Worm (Caenorhabditis elegans) whole organism, late embryonic: ENCODE measurements around the gene C36A4.4.

Experiments
- C38D4.7 ChIP-seq: fragments of 200-800 bp; sonication (Bioruptor generic); optimal IDR thresholded peaks from 2 replicates; lab custom pipeline; 2018; ENCODE audit warnings: mild to moderate bottlenecking, missing genetic modification characterization, moderate library complexity, missing compliant biosample characterization
- K02D7.2 ChIP-seq: sonication (generic microtip); optimal IDR thresholded peaks from 2 replicates; lab custom pipeline; 2017; ENCODE audit warnings: mild to moderate bottlenecking, missing genetic modification characterization, missing compliant biosample characterization
- T23F11.4 ChIP-seq: fragments of 200-800 bp; sonication (Bioruptor generic); optimal IDR thresholded peaks from 2 replicates; lab custom pipeline; 2018; ENCODE audit warnings: mild to moderate bottlenecking, missing genetic modification characterization, missing compliant biosample characterization
- Y22D7AL.16 ChIP-seq: sonication (generic microtip); optimal IDR thresholded peaks from 2 replicates; lab custom pipeline; 2016; ENCODE audit warnings: missing genetic modification characterization, missing compliant biosample characterization
- ahr-1 ChIP-seq: sonication (generic microtip); optimal IDR thresholded peaks from 2 replicates; lab custom pipeline; 2016; ENCODE audit warnings: missing genetic modification characterization, missing compliant biosample characterization
- ceh-18 ChIP-seq: sonication (generic microtip); optimal IDR thresholded peaks from 2 replicates; lab custom pipeline; 2016; ENCODE audit warnings: missing genetic modification characterization, missing compliant biosample characterization
- ceh-19 ChIP-seq: fragments of 200-800 bp; sonication (Bioruptor generic); optimal IDR thresholded peaks from 2 replicates; lab custom pipeline; 2018; ENCODE audit warnings: mild to moderate bottlenecking, missing genetic modification characterization, missing compliant biosample characterization
- ceh-2 ChIP-seq: sonication (generic microtip); optimal IDR thresholded peaks from 2 replicates; lab custom pipeline; 2016; ENCODE audit warnings: missing genotype, missing genetic modification characterization, missing compliant biosample characterization
- ceh-22 ChIP-seq: sonication (generic microtip); optimal IDR thresholded peaks from 2 replicates; lab custom pipeline; 2017; ENCODE audit warnings: missing biosample characterization, missing genetic modification characterization
- ceh-24 ChIP-seq: sonication (generic microtip); optimal IDR thresholded peaks from 2 replicates; lab custom pipeline; 2016; ENCODE audit warnings: mild to moderate bottlenecking, missing genetic modification characterization, missing compliant biosample characterization
- ceh-30 ChIP-seq: fragments of 150-350 bp; optimal IDR thresholded peaks from 2 replicates; lab custom pipeline; 2014; ENCODE audit warnings: missing biosample characterization, missing genetic modification characterization
- ceh-31 ChIP-seq: sonication (generic microtip); optimal IDR thresholded peaks from 2 replicates; lab custom pipeline; 2016; ENCODE audit warnings: missing genetic modification characterization, missing compliant biosample characterization
- ceh-34 ChIP-seq: sonication (generic microtip); optimal IDR thresholded peaks from 2 replicates; lab custom pipeline; 2016; ENCODE audit warnings: mild to moderate bottlenecking, missing genetic modification characterization, missing compliant biosample characterization
- ceh-45 ChIP-seq: fragments of 200-800 bp; sonication (Bioruptor generic); IDR thresholded peaks from 2 replicates; pipeline ENCODE4 v1.3.6; 2022; ENCODE audit warnings: missing genetic modification reagents, missing genetic modification characterization, missing compliant biosample characterization
- ceh-48 ChIP-seq: sonication (generic microtip); optimal IDR thresholded peaks from 2 replicates; lab custom pipeline; 2016; ENCODE audit warnings: missing genetic modification characterization, inconsistent platforms, missing compliant biosample characterization
- ceh-9 ChIP-seq: sonication (generic microtip); optimal IDR thresholded peaks from 2 replicates; lab custom pipeline; 2016; ENCODE audit warnings: mild to moderate bottlenecking, missing genetic modification characterization, inconsistent platforms, missing compliant biosample characterization
- dmd-4 ChIP-seq: sonication (generic microtip); optimal IDR thresholded peaks from 2 replicates; lab custom pipeline; 2016; ENCODE audit warnings: borderline replicate concordance, missing genetic modification characterization, missing compliant biosample characterization
- dve-1 ChIP-seq: sonication (generic microtip); optimal IDR thresholded peaks from 2 replicates; lab custom pipeline; 2017; ENCODE audit warnings: antibody characterized with exemption, mild to moderate bottlenecking, missing genetic modification characterization, missing compliant biosample characterization
- elt-4 ChIP-seq: sonication (generic microtip); optimal IDR thresholded peaks from 2 replicates; lab custom pipeline; 2016; ENCODE audit warnings: missing genetic modification characterization, missing compliant biosample characterization
- ets-4 ChIP-seq: sonication (generic microtip); optimal IDR thresholded peaks from 2 replicates; lab custom pipeline; 2016; ENCODE audit warnings: missing genetic modification characterization, missing compliant biosample characterization
- eyg-1 ChIP-seq: sonication (generic microtip); optimal IDR thresholded peaks from 2 replicates; lab custom pipeline; 2016; ENCODE audit warnings: missing genotype, missing genetic modification characterization, missing compliant biosample characterization
- fax-1 ChIP-seq: sonication (generic microtip); optimal IDR thresholded peaks from 2 replicates; lab custom pipeline; 2016; ENCODE audit warnings: missing genotype, missing genetic modification characterization, missing compliant biosample characterization
- gmeb-2 ChIP-seq: sonication (generic microtip); optimal IDR thresholded peaks from 2 replicates; lab custom pipeline; 2016; ENCODE audit warnings: missing genetic modification characterization, inconsistent platforms, missing compliant biosample characterization
- hlh-13 ChIP-seq: fragments of 200-800 bp; sonication (Bioruptor generic); optimal IDR thresholded peaks from 2 replicates; lab custom pipeline; 2018; ENCODE audit warnings: mild to moderate bottlenecking, missing genetic modification characterization, missing compliant biosample characterization
- hlh-15 ChIP-seq: sonication (generic microtip); optimal IDR thresholded peaks from 2 replicates; lab custom pipeline; 2016; ENCODE audit warnings: missing genetic modification characterization, missing compliant biosample characterization
- hlh-30 ChIP-seq: sonication (generic microtip); optimal IDR thresholded peaks from 2 replicates; lab custom pipeline; 2017; ENCODE audit warnings: antibody characterized with exemption, missing genetic modification characterization, missing compliant biosample characterization; ENCODE audit not compliant: insufficient read depth
- hlh-6 ChIP-seq: sonication (generic microtip); optimal IDR thresholded peaks from 2 replicates; lab custom pipeline; 2016; ENCODE audit warnings: missing genotype, missing genetic modification characterization, missing compliant biosample characterization
- hlh-8 ChIP-seq: sonication (generic microtip); optimal IDR thresholded peaks from 2 replicates; lab custom pipeline; 2016; ENCODE audit warnings: missing genotype, missing genetic modification characterization, missing compliant biosample characterization
- lim-6 ChIP-seq: sonication (generic microtip); optimal IDR thresholded peaks from 2 replicates; lab custom pipeline; 2016; ENCODE audit warnings: missing genetic modification characterization, missing compliant biosample characterization
- lin-11 ChIP-seq: fragments of 200-800 bp; sonication (Bioruptor generic); optimal IDR thresholded peaks from 2 replicates; lab custom pipeline; 2018; ENCODE audit warnings: mild to moderate bottlenecking, missing genetic modification characterization, missing compliant biosample characterization
- madf-2 ChIP-seq: sonication (generic microtip); optimal IDR thresholded peaks from 2 replicates; lab custom pipeline; 2017; ENCODE audit warnings: missing genetic modification characterization, missing compliant biosample characterization
- mec-3 ChIP-seq: sonication (generic microtip); optimal IDR thresholded peaks from 2 replicates; lab custom pipeline; 2016; ENCODE audit warnings: borderline replicate concordance, missing genetic modification characterization, missing compliant biosample characterization
- nfya-1 ChIP-seq: sonication (generic microtip); optimal IDR thresholded peaks from 2 replicates; lab custom pipeline; 2017; ENCODE audit warnings: missing genetic modification characterization, mild to moderate bottlenecking, missing compliant biosample characterization, antibody characterized with exemption, moderate library complexity
- nhr-232 ChIP-seq: sonication (generic microtip); optimal IDR thresholded peaks from 2 replicates; lab custom pipeline; 2016; ENCODE audit warnings: missing genetic modification characterization, missing compliant biosample characterization
- npax-4 ChIP-seq: sonication (generic microtip); optimal IDR thresholded peaks from 2 replicates; lab custom pipeline; 2016; ENCODE audit warnings: missing genetic modification characterization, missing compliant biosample characterization
- odd-2 ChIP-seq: sonication (generic microtip); optimal IDR thresholded peaks from 2 replicates; lab custom pipeline; 2017; ENCODE audit warnings: antibody characterized with exemption, mild to moderate bottlenecking, missing genetic modification characterization, missing compliant biosample characterization
- pag-3 ChIP-seq: sonication (generic microtip); optimal IDR thresholded peaks from 2 replicates; lab custom pipeline; 2016; ENCODE audit warnings: missing compliant biosample characterization, missing genetic modification characterization, borderline replicate concordance
- pha-2 ChIP-seq: sonication (generic microtip); optimal IDR thresholded peaks from 2 replicates; lab custom pipeline; 2017; ENCODE audit warnings: mild to moderate bottlenecking, missing genetic modification characterization, missing compliant biosample characterization
- pqm-1 ChIP-seq: sonication (generic microtip); optimal IDR thresholded peaks from 2 replicates; lab custom pipeline; 2016; ENCODE audit warnings: missing genetic modification characterization, missing compliant biosample characterization
- pros-1 ChIP-seq: fragments of 150-350 bp; optimal IDR thresholded peaks from 2 replicates; lab custom pipeline; 2014; ENCODE audit warnings: missing biosample characterization, missing genetic modification reagents, missing genetic modification characterization
- ref-2 ChIP-seq: sonication (generic microtip); optimal IDR thresholded peaks from 2 replicates; lab custom pipeline; 2016; ENCODE audit warnings: missing genetic modification characterization, missing compliant biosample characterization
- sox-2 ChIP-seq: fragments of 200-800 bp; sonication (Bioruptor generic); IDR thresholded peaks from 2 replicates; pipeline ENCODE4 v1.3.6; 2022; ENCODE audit warnings: missing genetic modification reagents, missing genetic modification characterization, missing compliant biosample characterization
- syd-9 ChIP-seq: sonication (generic microtip); optimal IDR thresholded peaks from 2 replicates; lab custom pipeline; 2016; ENCODE audit warnings: mild to moderate bottlenecking, missing genetic modification characterization, moderate library complexity, missing compliant biosample characterization
- tbx-7 ChIP-seq: sonication (generic microtip); optimal IDR thresholded peaks from 2 replicates; lab custom pipeline; 2016; ENCODE audit warnings: missing genotype, missing genetic modification characterization, missing compliant biosample characterization
- unc-3 ChIP-seq, 2 experiments: fragments of 200-800 bp in 1 of 2; sonication (Bioruptor generic) in 1 of 2; sonication (generic microtip) in 1 of 2; conservative IDR thresholded peaks in 1 of 2; optimal IDR thresholded peaks in 1 of 2; 2 replicates each; pipeline versions ENCODE4 v1.3.6 to Lab custom; 2016 to 2022; ENCODE audit warnings: missing compliant biosample characterization in 2 of 2, missing genetic modification characterization in 2 of 2, missing genetic modification reagents in 1 of 2
- unc-42 ChIP-seq: sonication (generic microtip); optimal IDR thresholded peaks from 2 replicates; lab custom pipeline; 2016; ENCODE audit warnings: missing genotype, missing genetic modification characterization, missing compliant biosample characterization
- unc-55 ChIP-seq: sonication (generic microtip); optimal IDR thresholded peaks from 2 replicates; lab custom pipeline; 2017; ENCODE audit warnings: missing biosample characterization, missing genetic modification reagents, missing genetic modification characterization
- unc-86 ChIP-seq: sonication (generic microtip); optimal IDR thresholded peaks from 2 replicates; lab custom pipeline; 2016; ENCODE audit warnings: missing genetic modification characterization, missing compliant biosample characterization
- ztf-16 ChIP-seq: sonication (generic microtip); optimal IDR thresholded peaks from 2 replicates; lab custom pipeline; 2017; ENCODE audit warnings: missing genetic modification characterization, missing compliant biosample characterization

Gene C36A4.4

DNA sequence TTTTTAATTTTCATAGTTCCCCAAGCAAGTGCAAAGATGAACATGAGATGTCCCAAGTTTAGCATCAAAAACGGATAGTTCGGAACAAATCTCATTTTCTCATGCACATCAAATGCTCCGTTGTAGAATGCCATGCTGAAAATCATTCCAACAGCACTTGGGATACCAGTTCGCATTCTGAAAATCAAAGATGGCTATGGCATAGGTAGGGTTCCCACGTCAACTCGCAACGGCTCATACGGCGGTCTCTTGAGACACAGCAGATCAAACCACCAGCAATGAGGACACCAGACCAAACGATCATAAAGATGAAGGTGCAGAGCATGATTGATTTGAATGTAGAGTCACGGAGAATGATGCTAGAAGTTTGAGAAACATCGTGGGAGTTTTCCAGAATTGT, 40.3 kb downstream of the C36A4.4 start:
- TF ChIP-seq gmeb-2 (tag; lab: Kevin White, UChicago) (no peak), dmd-4 (tag; lab: Kevin White, UChicago) (no peak), madf-2 (tag; lab: Kevin White, UChicago) (no peak), hlh-15 (tag; lab: Kevin White, UChicago) (no peak), ahr-1 (tag; lab: Kevin White, UChicago) (no peak), lin-11 (no peak), ceh-45 (GFP tag; lab: Robert Waterston, UW) (no peak), ceh-2 (no peak), hlh-6 (tag; lab: Kevin White, UChicago) (no peak), ref-2 (no peak), ceh-31 (tag; lab: Kevin White, UChicago) (no peak), nfya-1 (no peak), ceh-9 (tag; lab: Kevin White, UChicago) (no peak)

DNA sequence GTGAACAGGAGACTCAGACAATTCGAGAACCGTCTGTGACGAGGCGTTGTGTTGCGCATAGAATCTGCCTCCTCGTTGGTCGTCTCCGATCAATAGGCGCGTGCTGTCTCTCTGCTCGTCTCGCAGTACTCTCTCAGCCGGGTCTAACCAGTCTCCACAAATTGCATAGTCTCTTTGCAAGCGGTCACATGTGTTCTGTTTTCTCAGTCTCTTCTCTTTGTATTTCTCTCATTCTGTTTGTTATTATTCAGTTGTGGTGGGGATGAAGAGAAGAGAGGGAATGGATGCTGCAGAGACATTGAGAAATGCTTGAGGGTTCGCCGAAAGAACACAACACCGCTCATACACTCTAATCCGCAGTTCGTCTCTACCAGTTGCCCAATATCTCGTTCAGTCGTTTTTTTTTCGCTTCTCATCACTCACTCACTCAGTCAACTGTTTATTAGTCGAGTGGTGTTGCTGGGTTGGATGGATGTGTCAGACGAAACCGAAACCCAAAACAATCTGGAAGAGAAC, 42.0 kb downstream of the C36A4.4 start:
- TF ChIP-seq ceh-18 (tag; lab: Kevin White, UChicago) (peak; percentile 96), ceh-30 (tag; lab: Kevin White, UChicago) (peak; percentile 94), nfya-1 (peak; percentile 98), pros-1 (tag; lab: Kevin White, UChicago) (peak; percentile 95), unc-55 (peak; percentile 99), unc-86 (peak; percentile 62), gmeb-2 (tag; lab: Kevin White, UChicago) (no peak), lim-6 (tag; lab: Kevin White, UChicago) (peak; percentile 37), syd-9 (peak; percentile 51), ceh-48 (tag; lab: Kevin White, UChicago) (peak; percentile 76), eyg-1 (tag; lab: Kevin White, UChicago) (no peak), ets-4 (peak; percentile 78), hlh-15 (tag; lab: Kevin White, UChicago) (no peak), elt-4 (tag; lab: Kevin White, UChicago) (no peak), dve-1 (tag; lab: Kevin White, UChicago) (peak; percentile 91), mec-3 (tag; lab: Kevin White, UChicago) (no peak), hlh-30 (peak; percentile 100), sox-2 (GFP tag; lab: Robert Waterston, UW) (peak; percentile 38), T23F11.4 (GFP tag; lab: Kevin White, UChicago) (no peak), hlh-8 (tag; lab: Kevin White, UChicago) (peak; percentile 37), odd-2 (tag; lab: Kevin White, UChicago) (no peak), unc-42 (tag; lab: Kevin White, UChicago) (peak; percentile 85), tbx-7 (tag; lab: Kevin White, UChicago) (peak; percentile 20), C38D4.7 (GFP tag; lab: Kevin White, UChicago) (no peak), ceh-19 (GFP tag; lab: Kevin White, UChicago) (no peak), K02D7.2 (no peak), dmd-4 (tag; lab: Kevin White, UChicago) (peak; percentile 81), ceh-9 (tag; lab: Kevin White, UChicago) (no peak), pha-2 (tag; lab: Kevin White, UChicago) (no peak), madf-2 (tag; lab: Kevin White, UChicago) (no peak), unc-3 (GFP tag; conservative IDR thresholded peaks at IDR 0.05; lab: Robert Waterston, UW) (no peak), unc-3 (tag; optimal IDR thresholded peaks at IDR 0.05; lab: Kevin White, UChicago) (no peak), ceh-45 (GFP tag; lab: Robert Waterston, UW) (no peak), ceh-2 (peak; percentile 79), lin-11 (no peak), pag-3 (tag; lab: Kevin White, UChicago) (no peak), ceh-22 (tag; lab: Kevin White, UChicago) (no peak), nhr-232 (tag; lab: Kevin White, UChicago) (no peak), ceh-34 (tag; lab: Kevin White, UChicago) (peak; percentile 93), pqm-1 (peak; percentile 13), Y22D7AL.16 (tag; lab: Kevin White, UChicago) (no peak), ztf-16 (tag; lab: Kevin White, UChicago) (no peak), npax-4 (tag; lab: Kevin White, UChicago) (no peak), hlh-13 (GFP tag; lab: Kevin White, UChicago) (no peak), ceh-24 (tag; lab: Kevin White, UChicago) (no peak), fax-1 (peak; percentile 18)
